Fruit fly (Drosophila melanogaster): ENCODE measurements around the gene GatC.
A peak's percentile ranks its signal among the peaks of the same experiment; 100 is the strongest.

Gene GatC

DNA sequence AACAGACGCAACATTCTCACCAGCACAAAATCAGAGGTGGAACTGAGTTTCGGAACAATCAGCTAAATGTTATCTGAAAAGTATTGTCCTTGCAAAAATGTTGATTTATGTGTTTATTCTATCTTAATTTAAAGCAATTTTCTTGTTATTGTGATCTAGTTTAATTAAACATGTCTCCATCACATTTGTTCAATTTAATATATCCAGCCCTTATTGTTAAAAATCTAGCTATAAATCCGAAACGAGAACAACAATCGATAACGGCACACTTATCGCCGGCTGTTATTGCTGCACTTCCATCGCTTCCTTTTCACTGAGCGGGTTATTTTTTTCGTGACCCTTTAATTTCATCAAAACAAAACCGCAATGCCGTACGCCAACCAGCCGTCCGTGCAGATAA is at the start of gene GatC, which contains the start of the genes PolG2 and Polr2C (continued):
- TF ChIP-seq CG13296 (GFP tag; optimal IDR thresholded peaks at IDR 0.05), result no peak
- TF ChIP-seq CG4360 (GFP tag; IDR thresholded peaks at IDR 0.05), result no peak
- TF ChIP-seq CG9797 (GFP tag; optimal IDR thresholded peaks at IDR 0.05), result peak; percentile 5
- peak; percentile 42 for TF ChIP-seq CG3995 (GFP tag; optimal IDR thresholded peaks at IDR 0.05)
- TF ChIP-seq CG7556 (GFP tag; optimal IDR thresholded peaks at IDR 0.05), result no peak
- no peak for TF ChIP-seq luna (GFP tag; optimal IDR thresholded peaks at IDR 0.05)
- no peak for TF ChIP-seq CG6765 (GFP tag; optimal IDR thresholded peaks at IDR 0.05)
- TF ChIP-seq CG12391 (tag; optimal IDR thresholded peaks at IDR 0.05), result peak; percentile 69
- no peak for TF ChIP-seq CG5953 (GFP tag; IDR thresholded peaks at IDR 0.05)
- TF ChIP-seq CG7786 (GFP tag; optimal IDR thresholded peaks at IDR 0.05), result peak; percentile 7
- TF ChIP-seq CG8944 (GFP tag; optimal IDR thresholded peaks at IDR 0.05), result peak; percentile 43
- no peak for TF ChIP-seq CG12236 (GFP tag; optimal IDR thresholded peaks at IDR 0.05)
- TF ChIP-seq CG10979 (tag; optimal IDR thresholded peaks at IDR 0.05), result no peak
- TF ChIP-seq Bdp1 (GFP tag; optimal IDR thresholded peaks at IDR 0.05), result peak; percentile 28
- TF ChIP-seq usp (GFP tag; optimal IDR thresholded peaks at IDR 0.05), result no peak
- no peak for TF ChIP-seq CTCF (GFP tag; optimal IDR thresholded peaks at IDR 0.05)
- peak; percentile 81 for TF ChIP-seq nerfin-2 (GFP tag; IDR thresholded peaks at IDR 0.05; ENCODE audit: partially characterized antibody)
- TF ChIP-seq fd3F (GFP tag; optimal IDR thresholded peaks at IDR 0.05), result no peak
- no peak for TF ChIP-seq ewg (GFP tag; optimal IDR thresholded peaks at IDR 0.05)
- no peak for TF ChIP-seq CG11560 (tag; IDR thresholded peaks at IDR 0.05)
- TF ChIP-seq CG10654 (GFP tag; optimal IDR thresholded peaks at IDR 0.05), result no peak
- TF ChIP-seq zen2 (GFP tag; IDR thresholded peaks at IDR 0.05; ENCODE audit: partially characterized antibody), result peak; percentile 56; the same call in 2 of the 3 replicates
- TF ChIP-seq CG1233 (GFP tag; optimal IDR thresholded peaks at IDR 0.05), result no peak
- no peak for TF ChIP-seq fd96Cb (tag; optimal IDR thresholded peaks at IDR 0.05)
- no peak for TF ChIP-seq CG17612 (GFP tag; IDR thresholded peaks at IDR 0.05)
- peak; percentile 11 for TF ChIP-seq pnt (GFP tag; optimal IDR thresholded peaks at IDR 0.05)
- no peak for TF ChIP-seq ap (GFP tag; IDR thresholded peaks at IDR 0.05)
- TF ChIP-seq CG10147 (GFP tag; optimal IDR thresholded peaks at IDR 0.05), result no peak
- TF ChIP-seq CG32772 (GFP tag; IDR thresholded peaks at IDR 0.05), result no peak
- TF ChIP-seq CG15073 (GFP tag; optimal IDR thresholded peaks at IDR 0.05), result no peak
- TF ChIP-seq Mes4 (GFP tag; optimal IDR thresholded peaks at IDR 0.05), result peak; percentile 9
- TF ChIP-seq bbx (GFP tag; IDR thresholded peaks at IDR 0.05; ENCODE audit: partially characterized antibody), result peak; percentile 76
- no peak for TF ChIP-seq CG12744 (GFP tag; optimal IDR thresholded peaks at IDR 0.05)
- TF ChIP-seq Hey (tag; optimal IDR thresholded peaks at IDR 0.05), result no peak
- no peak for TF ChIP-seq sd (tag; optimal IDR thresholded peaks at IDR 0.05)
- TF ChIP-seq CG10274 (GFP tag; optimal IDR thresholded peaks at IDR 0.05), result no peak
- peak in 1 of 3 experiments; percentile 39 for TF ChIP-seq lola (GFP tag; optimal IDR thresholded peaks at IDR 0.05)
- no peak for TF ChIP-seq CG11696 (GFP tag; IDR thresholded peaks at IDR 0.05)
- no peak for TF ChIP-seq ranshi (GFP tag; IDR thresholded peaks at IDR 0.05)
- no peak for TF ChIP-seq ERR (GFP tag; optimal IDR thresholded peaks at IDR 0.05)
- no peak for TF ChIP-seq Chrac-16 (GFP tag; optimal IDR thresholded peaks at IDR 0.05)
- TF ChIP-seq CG10321 (GFP tag; IDR thresholded peaks at IDR 0.05), result no peak
- TF ChIP-seq Ets97D (GFP tag; optimal IDR thresholded peaks at IDR 0.05), result peak; percentile 46
- no peak for TF ChIP-seq CG2889 (GFP tag; IDR thresholded peaks at IDR 0.05)
- no peak for TF ChIP-seq CG18599 (GFP tag; optimal IDR thresholded peaks at IDR 0.05)
- peak; percentile 62 for TF ChIP-seq lilli (GFP tag; optimal IDR thresholded peaks at IDR 0.05)
- no peak for TF ChIP-seq CG11695 (GFP tag; IDR thresholded peaks at IDR 0.05)
- TF ChIP-seq so (GFP tag; IDR thresholded peaks at IDR 0.05), result no peak
- no peak for TF ChIP-seq Dfd (GFP tag; optimal IDR thresholded peaks at IDR 0.05)
- TF ChIP-seq crc (GFP tag; optimal IDR thresholded peaks at IDR 0.05), result no peak
- TF ChIP-seq vnd (GFP tag; IDR thresholded peaks at IDR 0.05; ENCODE audit: partially characterized antibody), result peak; percentile 82
- TF ChIP-seq CG6654 (GFP tag; optimal IDR thresholded peaks at IDR 0.05), result no peak
- TF ChIP-seq eve (GFP tag; optimal IDR thresholded peaks at IDR 0.05), result no peak
